Fruit fly (Drosophila melanogaster): ENCODE data around the gene Rac1.

The Rac1 gene

dm6 chr3L:1324818-1325625 lies 22.5 kb upstream of the Rac1 start:
- TF ChIP-seq toe (GFP tag; optimal IDR thresholded peaks at IDR 0.05) (no peak), cic (GFP tag; optimal IDR thresholded peaks at IDR 0.05) (peak; percentile 32), Mnt (GFP tag; optimal IDR thresholded peaks at IDR 0.05) (peak; percentile 18), CG1620 (GFP tag; optimal IDR thresholded peaks at IDR 0.05) (no peak), pad (GFP tag; optimal IDR thresholded peaks at IDR 0.05) (no peak)

- peak; percentile 38 for TF ChIP-seq tj (GFP tag; optimal IDR thresholded peaks at IDR 0.05)
- no peak for TF ChIP-seq CG5204 (GFP tag; optimal IDR thresholded peaks at IDR 0.05)
Measured at dm6 chr3L:1323136-1323535, 20.7 kb upstream of the Rac1 start.

dm6 chr3L:1322706-1323105 lies 20.2 kb upstream of the Rac1 start, which contains the start of gene CG9184:
CG9184 (minus strand) TSS chr3L:1322806.
- TF ChIP-seq Hr96 (GFP tag; optimal IDR thresholded peaks at IDR 0.05): no peak
- TF ChIP-seq CG12768 (GFP tag; optimal IDR thresholded peaks at IDR 0.05): no peak
- TF ChIP-seq toe (GFP tag; optimal IDR thresholded peaks at IDR 0.05): no peak
- TF ChIP-seq Crg-1 (GFP tag; optimal IDR thresholded peaks at IDR 0.05): no peak
- no peak for TF ChIP-seq CG7101 (tag; optimal IDR thresholded peaks at IDR 0.05)
- TF ChIP-seq CG11617 (GFP tag; optimal IDR thresholded peaks at IDR 0.05): no peak
- TF ChIP-seq Mnt (GFP tag; optimal IDR thresholded peaks at IDR 0.05): no peak
- no peak for TF ChIP-seq ovo (GFP tag; optimal IDR thresholded peaks at IDR 0.05)
- no peak for TF ChIP-seq Clk (GFP tag; optimal IDR thresholded peaks at IDR 0.05)
- no peak for TF ChIP-seq kay (GFP tag; ENCODE audit: borderline replicate concordance)
- TF ChIP-seq CG1620 (GFP tag; optimal IDR thresholded peaks at IDR 0.05): no peak
- no peak for TF ChIP-seq CG33017 (tag; optimal IDR thresholded peaks at IDR 0.05)
- TF ChIP-seq CG14711 (tag; optimal IDR thresholded peaks at IDR 0.05): no peak
- no peak for TF ChIP-seq CG5204 (GFP tag; optimal IDR thresholded peaks at IDR 0.05)
- no peak for TF ChIP-seq bab1 (GFP tag; optimal IDR thresholded peaks at IDR 0.05)

- TF ChIP-seq cnc (optimal IDR thresholded peaks at IDR 0.05) (peak in 1 of 2 experiments; percentile 27), CG7045 (GFP tag; optimal IDR thresholded peaks at IDR 0.05) (no peak)
Measured at dm6 chr3L:1322159-1322558, 19.7 kb upstream of the Rac1 start.

DNA sequence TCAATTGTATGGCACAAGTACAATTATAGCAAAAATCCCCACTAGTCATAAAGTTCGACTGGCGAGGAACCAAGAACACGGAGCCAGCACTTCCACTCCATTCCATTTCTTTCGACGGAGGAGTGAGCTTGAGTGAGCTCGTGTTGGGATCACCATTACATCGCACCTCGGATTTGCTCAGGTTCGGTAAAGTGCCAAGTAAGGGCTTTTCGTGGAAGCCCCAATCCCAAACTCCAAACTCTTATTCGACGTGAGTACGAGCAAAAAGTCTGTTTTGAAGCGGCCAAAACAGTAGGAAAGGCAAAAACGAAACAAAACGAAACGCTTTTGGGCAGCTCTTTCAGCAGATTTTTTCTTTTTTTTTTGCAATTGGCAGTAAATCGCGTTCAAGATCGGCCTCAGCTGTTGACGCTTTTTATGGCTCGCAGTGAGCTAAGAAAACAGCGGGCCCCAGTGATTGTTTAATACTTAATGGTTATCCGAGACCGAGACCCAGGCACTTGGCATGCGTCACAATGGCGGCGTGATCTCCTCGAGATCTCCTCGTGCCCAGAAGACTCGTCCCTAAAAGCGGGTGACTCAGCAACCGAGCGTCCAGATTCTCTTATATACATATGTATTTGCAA lies 18.6 kb upstream of the Rac1 start:
- TF ChIP-seq tj (GFP tag; optimal IDR thresholded peaks at IDR 0.05): peak; percentile 95
- no peak for TF ChIP-seq CG33017 (tag; optimal IDR thresholded peaks at IDR 0.05)

dm6 chr3L:1320230-1320930 lies 17.9 kb upstream of the Rac1 start:
- TF ChIP-seq Crg-1 (GFP tag; optimal IDR thresholded peaks at IDR 0.05) (no peak), CG14711 (tag; optimal IDR thresholded peaks at IDR 0.05) (peak; percentile 53), CG33017 (tag; optimal IDR thresholded peaks at IDR 0.05) (no peak), bab1 (GFP tag; optimal IDR thresholded peaks at IDR 0.05) (peak; percentile 54), CG7101 (tag; optimal IDR thresholded peaks at IDR 0.05) (peak; percentile 41), pad (GFP tag; optimal IDR thresholded peaks at IDR 0.05) (peak; percentile 41)

- TF ChIP-seq CG7101 (tag; optimal IDR thresholded peaks at IDR 0.05) (no peak), bab1 (GFP tag; optimal IDR thresholded peaks at IDR 0.05) (no peak), CG5204 (GFP tag; optimal IDR thresholded peaks at IDR 0.05) (no peak), kay (GFP tag; ENCODE audit: borderline replicate concordance) (no peak), Hr96 (GFP tag; optimal IDR thresholded peaks at IDR 0.05) (no peak), tj (GFP tag; optimal IDR thresholded peaks at IDR 0.05) (no peak), CG7045 (GFP tag; optimal IDR thresholded peaks at IDR 0.05) (no peak), CG1620 (GFP tag; optimal IDR thresholded peaks at IDR 0.05) (no peak), cic (GFP tag; optimal IDR thresholded peaks at IDR 0.05) (no peak), toe (GFP tag; optimal IDR thresholded peaks at IDR 0.05) (no peak), Mnt (GFP tag; optimal IDR thresholded peaks at IDR 0.05) (no peak), ovo (GFP tag; optimal IDR thresholded peaks at IDR 0.05) (no peak)
Measured at dm6 chr3L:1319097-1319725, 16.7 kb upstream of the Rac1 start.
